Worm (Caenorhabditis elegans) whole organism, dauer: ENCODE measurements around the gene tag-243.

Experiments
- unc-62 ChIP-seq: sonication (generic microtip); optimal IDR thresholded peaks from 2 replicates; lab custom pipeline; 2017; ENCODE audit warnings: missing biosample characterization, missing genetic modification reagents, missing genetic modification characterization

tag-243 gene

DNA sequence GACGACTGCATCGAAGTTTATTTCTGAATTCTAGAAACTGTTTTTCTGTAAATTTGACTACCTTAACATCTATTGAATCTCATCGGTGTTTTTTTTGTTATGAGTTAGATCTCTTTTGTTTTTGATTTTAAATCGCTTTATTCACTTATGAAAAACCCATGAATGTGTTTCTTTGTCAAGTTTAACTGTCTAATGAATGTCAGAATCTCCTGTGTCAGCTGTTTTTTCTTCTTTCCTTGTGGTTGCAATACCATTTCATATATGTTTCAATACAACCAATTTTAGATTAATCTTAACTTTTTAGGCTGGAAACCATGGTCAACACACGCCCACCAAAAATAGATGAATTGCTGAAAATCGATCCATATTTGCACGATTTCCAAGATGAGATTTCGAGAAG, 6.8 kb upstream of the tag-243 start, which contains the start of gene T04A8.7:
TSS of gene T04A8.7 (plus strand) at position 301 of the 400 bp plus-strand sequence.
- no peak for TF ChIP-seq unc-62 (GFP tag; lab: Kevin White, UChicago)

DNA sequence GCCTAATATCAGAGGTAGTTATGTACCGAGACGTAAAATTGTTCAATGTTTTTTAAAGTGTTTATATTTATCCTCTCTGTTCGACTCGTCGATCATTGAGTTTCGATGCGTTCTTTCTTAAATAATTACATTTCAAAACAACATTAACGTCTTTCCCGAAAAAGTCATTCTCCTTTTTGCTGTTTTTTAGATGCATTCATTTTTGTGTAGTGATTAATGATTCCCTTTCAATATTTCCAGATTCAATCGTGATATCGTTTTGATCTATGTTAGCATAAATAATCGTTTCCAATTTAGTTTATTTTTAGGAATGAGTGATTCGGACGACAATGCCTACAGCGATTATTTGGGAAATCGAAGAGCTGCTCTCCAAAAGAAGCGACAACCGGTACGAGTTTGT, 5.4 kb upstream of the tag-243 start, which contains the start of gene T04A8.8:
TSS of gene T04A8.8 (plus strand) at position 301 of the 400 bp plus-strand sequence.
- TF ChIP-seq unc-62 (GFP tag; lab: Kevin White, UChicago) = no peak

DNA sequence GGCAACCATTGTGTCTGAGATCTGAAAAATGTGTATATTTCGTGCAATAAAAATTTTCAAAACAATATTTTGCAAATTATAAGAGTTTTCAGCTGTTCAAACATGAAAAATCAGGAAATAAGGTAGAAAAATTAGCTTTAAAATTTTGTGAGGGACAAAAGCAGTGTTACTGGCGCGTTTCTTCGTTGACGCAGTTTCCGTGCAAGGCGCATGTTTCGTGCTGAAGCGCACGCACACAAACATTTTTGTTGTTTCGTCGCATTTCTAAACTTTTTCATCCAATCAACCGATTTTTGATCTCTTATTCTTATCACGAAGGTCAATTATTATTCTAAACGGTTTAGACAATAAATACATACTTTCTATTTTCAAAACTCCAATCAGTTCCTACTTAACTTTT, 5.0 kb upstream of the tag-243 start, which contains the start of gene nifk-1:
TSS of gene nifk-1 (minus strand) at position 27 of the 400 bp plus-strand sequence.
- no peak for TF ChIP-seq unc-62 (GFP tag; lab: Kevin White, UChicago)

DNA sequence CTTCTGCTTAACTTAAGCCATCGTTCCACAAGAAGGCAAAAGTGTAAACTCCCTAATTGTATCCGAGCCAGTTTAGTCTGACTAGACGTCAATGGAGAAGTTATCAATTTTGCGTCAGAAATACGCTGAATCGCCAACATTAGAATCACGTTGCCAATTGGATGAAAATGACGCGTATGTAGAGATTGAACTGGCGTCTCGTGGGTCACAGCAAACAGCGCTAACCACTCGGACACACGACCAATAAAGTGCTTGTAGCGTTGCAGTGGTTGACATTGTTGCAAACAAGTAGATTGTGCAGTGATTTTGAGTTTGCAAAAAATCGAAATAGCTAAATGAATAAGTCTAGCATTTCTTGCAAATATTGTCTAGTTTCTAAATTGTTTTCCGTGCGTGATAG, 1.3 kb upstream of the tag-243 start:
- TF ChIP-seq unc-62 (GFP tag; lab: Kevin White, UChicago) = no peak

DNA sequence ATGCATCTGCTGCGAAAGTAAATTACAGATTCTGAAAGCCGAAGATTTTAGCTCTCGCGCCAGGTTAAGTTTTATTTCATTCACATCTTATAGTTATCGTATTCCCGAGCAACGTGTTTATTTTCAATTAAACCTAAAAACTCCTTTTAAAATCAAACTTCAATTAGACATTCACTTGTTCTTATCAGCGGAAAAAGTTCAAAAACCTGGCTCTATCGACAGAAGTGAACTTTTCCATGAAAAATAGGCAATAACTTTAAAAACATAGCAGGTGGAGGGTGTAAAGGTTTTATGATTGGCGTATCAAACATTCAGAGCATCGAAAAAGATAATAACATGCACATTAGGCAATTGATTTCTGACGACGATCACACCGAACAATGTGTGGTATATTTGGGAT, 709 bp upstream of the tag-243 start, which contains the start of gene ppat-1:
TSS of gene ppat-1 (plus strand) at position 316 of the 400 bp plus-strand sequence.
- no peak for TF ChIP-seq unc-62 (GFP tag; lab: Kevin White, UChicago)

DNA sequence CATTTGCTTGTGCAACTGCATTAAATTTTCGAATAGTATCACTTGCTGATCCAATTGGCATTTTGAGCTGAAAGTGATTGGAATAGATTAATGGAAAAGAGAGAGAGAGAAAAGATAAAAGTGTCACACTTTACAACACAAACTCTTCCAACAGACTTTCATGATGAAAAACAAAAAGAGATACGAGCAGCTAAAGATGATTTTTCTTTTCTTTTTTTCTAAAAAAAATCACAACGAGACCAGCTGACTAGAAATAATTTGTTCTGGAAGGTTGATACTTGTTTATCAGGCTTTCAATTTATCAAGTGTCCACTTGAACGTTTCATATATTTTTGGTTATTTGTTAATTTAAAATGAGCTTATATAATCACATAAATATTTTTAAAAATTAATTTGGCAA, 1.1 kb downstream of the tag-243 start:
- no peak for TF ChIP-seq unc-62 (GFP tag; lab: Kevin White, UChicago)

DNA sequence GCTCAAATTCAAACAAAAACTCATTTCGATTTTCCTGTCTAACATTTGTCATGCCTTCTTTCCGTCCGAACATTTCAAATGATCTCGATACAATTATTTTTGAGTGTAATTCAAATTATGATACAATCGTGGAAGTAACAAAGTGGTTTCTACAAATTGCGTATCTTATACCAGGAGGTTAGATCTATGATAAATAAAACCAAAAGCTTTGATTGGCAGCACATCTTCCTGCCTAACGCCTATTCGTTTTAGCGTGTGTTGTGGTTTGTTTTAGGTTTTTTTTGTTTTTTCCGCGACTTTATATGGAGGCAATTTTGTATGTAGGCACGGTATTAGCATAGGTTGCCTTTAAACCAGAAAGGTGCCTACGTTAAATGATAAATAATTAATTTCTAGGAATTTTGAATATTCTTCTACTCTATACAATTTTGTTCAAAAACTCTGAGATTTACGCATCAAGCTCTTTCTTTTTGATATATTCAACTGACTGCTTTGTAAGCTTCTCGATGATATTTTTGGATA, 8.2 kb downstream of the tag-243 start, which contains the start of gene srg-11:
TSS of gene srg-11 (plus strand) at position 51 of the 522 bp plus-strand sequence.
- TF ChIP-seq unc-62 (GFP tag; lab: Kevin White, UChicago) = no peak

DNA sequence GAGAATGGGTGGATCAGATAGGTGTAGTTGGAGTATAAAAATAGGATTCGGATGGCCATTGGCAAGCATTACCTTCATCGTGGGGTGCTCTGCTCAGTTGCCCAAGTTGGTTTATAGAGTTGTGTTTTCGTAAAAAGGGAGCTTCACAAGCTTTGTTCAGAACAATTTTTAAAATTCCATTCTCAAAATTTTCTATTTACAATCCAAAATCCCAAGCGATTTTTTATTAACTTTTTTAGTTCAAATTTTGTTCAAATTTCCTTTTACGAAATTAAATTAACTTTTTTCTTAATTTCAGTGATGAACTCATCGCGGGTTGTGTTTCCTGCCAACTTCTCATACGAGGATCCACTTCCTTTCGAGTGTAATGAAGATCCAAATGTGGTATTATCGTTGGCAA, 10.8 kb downstream of the tag-243 start, which contains the start of gene srg-10:
TSS of gene srg-10 (plus strand) at position 301 of the 400 bp plus-strand sequence.
- TF ChIP-seq unc-62 (GFP tag; lab: Kevin White, UChicago) = no peak

DNA sequence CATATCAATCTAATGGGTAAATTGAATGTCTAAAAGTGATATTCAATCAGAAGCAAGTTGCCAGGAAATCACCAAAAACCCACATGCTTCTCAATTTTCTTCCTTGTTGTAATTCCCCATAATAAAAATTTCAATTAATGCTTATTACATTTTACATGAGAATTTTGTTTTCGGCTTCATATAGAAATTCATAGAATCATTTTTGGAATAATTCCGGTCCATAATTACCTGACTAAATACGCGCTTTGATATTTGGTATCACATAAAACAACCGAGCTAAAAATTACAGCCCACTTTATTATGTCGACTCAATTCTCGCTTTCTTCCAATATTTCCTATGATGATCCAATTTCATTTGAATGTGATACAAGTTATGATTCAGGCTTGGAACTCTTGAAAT, 16.3 kb downstream of the tag-243 start, which contains the start of gene srg-13:
TSS of gene srg-13 (plus strand) at position 301 of the 400 bp plus-strand sequence.
- no peak for TF ChIP-seq unc-62 (GFP tag; lab: Kevin White, UChicago)

DNA sequence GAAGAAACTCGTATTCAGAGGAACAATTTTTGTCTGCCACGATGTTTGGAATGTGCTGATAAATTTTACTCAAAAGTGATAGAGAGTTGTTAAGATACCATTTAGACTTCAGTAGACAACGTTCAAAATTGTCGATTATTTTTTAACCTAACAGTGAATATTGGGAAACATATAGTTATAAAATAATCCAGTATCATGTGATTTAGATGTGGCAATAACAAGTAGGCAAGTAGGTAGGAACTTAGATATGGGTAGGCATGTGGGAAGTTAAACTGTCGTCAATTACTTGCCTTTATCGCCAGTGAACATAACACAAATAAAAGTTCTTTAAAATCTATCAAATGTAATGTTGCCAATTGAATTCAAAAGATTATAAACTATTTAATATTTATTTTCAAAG, 16.8 kb downstream of the tag-243 start, which contains the start of gene T23F11.11:
TSS of gene T23F11.11 (minus strand) at position 101 of the 400 bp plus-strand sequence.
- no peak for TF ChIP-seq unc-62 (GFP tag; lab: Kevin White, UChicago)

DNA sequence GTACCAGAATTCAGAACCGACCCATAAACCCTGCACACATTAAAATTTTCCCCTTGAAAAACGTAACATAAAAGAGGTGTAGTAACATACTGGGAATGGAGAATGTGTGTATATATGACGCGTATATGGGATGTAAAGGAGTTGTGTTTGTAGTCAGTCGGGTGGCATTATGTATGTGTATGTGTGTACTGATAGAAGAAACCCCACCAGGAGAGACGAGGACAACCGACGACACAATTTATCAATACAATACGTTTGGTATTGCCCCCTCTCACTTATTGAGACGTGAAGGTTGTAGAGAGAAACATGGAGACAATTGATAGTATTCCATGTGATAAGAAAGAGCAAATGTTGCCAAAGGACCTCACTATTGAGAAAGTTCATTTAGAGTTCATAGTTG, 20.2 kb downstream of the tag-243 start:
- TF ChIP-seq unc-62 (GFP tag; lab: Kevin White, UChicago) = no peak

DNA sequence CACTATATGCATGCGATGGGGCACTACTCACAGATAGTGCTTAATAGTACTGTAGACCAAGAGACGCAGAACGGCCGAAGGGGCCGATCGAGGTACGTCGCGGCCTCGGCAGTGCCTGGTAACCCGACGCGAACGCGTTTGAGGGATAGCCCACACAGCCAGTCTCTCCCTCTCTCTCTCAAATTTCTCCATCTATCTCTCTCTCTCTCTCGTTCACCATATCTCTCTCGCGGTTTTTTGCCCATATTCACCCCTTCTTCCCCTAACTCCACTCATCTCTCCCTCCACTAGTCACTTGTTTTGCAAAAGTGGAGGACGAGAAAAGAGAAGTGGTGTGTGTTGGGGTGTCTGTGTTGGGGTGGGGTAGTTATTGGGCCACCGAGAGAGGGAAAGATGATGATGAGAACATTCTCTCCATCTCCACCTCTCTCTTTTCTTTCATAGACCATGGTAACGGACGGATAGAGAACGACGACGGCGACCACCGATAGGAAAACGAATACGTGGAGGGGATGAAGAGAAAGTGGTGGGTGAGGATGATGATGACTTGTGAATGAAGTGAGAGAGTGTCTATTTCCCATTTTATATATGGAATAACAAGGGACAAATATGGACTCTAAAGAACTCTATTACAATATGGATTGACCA, 21.4 kb downstream of the tag-243 start:
- no peak for TF ChIP-seq unc-62 (GFP tag; lab: Kevin White, UChicago)

DNA sequence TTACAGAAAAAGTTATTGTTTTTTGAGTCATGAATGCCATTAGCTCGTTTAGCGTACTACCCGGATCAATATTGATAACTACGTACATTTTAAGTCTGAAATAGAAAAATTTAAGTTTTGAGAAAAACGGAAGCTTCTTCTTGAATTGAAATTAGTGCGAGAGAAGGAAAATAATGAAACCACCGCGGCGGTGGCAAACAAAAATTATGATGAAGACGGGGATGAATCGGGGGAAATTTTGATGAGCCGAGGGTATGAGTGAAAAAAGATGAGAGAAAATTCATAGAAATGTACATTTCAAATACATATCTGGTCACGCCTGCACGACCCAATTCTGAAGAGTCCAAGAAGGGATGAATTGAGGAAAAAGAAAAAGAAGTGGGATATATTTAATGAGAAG, 23.0 kb downstream of the tag-243 start, which contains the start of gene T23F11.4:
TSS of gene T23F11.4 (minus strand) at position 101 of the 400 bp plus-strand sequence.
- TF ChIP-seq unc-62 (GFP tag; lab: Kevin White, UChicago) = no peak

DNA sequence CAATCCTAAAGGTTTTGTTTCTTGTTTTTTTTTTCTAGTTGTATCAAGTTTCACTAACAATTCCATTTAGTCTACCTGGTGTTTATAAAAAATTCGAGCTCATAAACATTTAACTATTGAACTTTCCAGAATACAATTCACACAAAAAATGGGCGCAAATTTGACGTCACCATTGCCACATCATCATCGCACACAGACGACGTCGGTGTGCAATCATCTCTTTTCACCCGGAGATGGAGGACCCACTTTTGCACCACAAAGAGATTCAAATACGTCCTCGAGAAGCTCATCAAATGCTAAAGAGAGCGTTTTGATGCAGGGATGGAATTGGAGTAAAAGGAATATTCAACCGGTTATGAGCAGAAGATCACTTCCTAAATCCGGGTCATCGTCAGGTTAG, 28.8 kb downstream of the tag-243 start:
- TF ChIP-seq unc-62 (GFP tag; lab: Kevin White, UChicago) = no peak

DNA sequence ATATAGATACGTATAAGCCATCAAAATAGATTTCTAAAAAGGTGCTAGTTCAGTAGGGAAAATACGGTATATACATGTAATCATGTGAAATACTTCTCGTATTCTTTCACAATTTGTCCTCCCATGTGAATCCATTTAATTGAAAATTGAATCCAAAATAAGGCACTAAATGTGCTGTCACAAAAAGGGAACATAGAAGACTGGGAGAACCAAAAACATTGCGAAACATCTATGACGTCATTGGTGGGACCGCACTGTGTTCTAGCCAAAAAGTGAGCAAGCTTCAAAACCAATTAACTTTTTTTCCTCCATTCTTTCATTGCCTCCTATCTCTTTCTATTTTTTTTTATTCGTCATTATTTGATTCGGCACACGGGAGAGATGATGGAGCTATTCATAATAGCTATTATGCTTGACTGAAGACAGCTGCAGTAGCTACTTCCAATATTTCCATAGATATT, 29.8 kb downstream of the tag-243 start, which contains the start of gene cdka-1:
TSS of gene cdka-1 (plus strand) at position 411 of the 461 bp plus-strand sequence.
- TF ChIP-seq unc-62 (GFP tag; lab: Kevin White, UChicago) = no peak

DNA sequence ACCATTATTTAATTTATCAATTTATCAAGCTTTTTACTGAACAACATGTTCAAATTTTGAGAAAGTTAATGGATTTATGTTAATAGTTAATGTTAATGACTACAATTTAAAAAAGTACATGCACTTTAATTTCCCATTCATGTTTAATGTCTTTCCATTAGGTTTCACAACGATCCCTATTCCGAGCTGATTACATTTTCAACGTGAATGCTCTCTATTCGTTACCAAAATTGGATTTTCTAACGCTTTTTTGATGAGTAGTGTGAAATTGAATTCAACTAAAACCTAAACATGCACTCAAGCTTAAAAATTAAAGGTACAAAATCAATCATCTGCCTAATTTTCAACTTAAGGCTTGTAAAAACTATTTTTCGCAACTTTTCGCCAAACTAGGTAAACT, 30.9 kb downstream of the tag-243 start:
- TF ChIP-seq unc-62 (GFP tag; lab: Kevin White, UChicago) = no peak
